Fruit fly (Drosophila melanogaster) whole organism, embryonic: ENCODE data around the gene lwr.

Source experiments
- Blimp-1 ChIP-seq: fragments of 200-800 bp; sonication (Bioruptor generic); optimal IDR thresholded peaks from 3 replicates; lab custom pipeline; 2018; ENCODE audit warnings: missing biosample characterization, missing genetic modification characterization, mild to moderate bottlenecking, moderate library complexity, missing genetic modification reagents
- CG10462 ChIP-seq: fragments of 200-800 bp; sonication (Bioruptor generic); optimal IDR thresholded peaks from 2 replicates; lab custom pipeline; 2016; ENCODE audit warnings: missing biosample characterization, missing genetic modification characterization
- CG10959 ChIP-seq: fragments of 200-800 bp; sonication (Bioruptor generic); IDR thresholded peaks from 2 replicates; pipeline ENCODE4 v1.3.6; 2022; ENCODE audit warnings: missing biosample characterization, missing genetic modification characterization
- CG11696 ChIP-seq: fragments of 200-800 bp; sonication (Bioruptor generic); IDR thresholded peaks from 2 replicates; pipeline ENCODE4 v1.3.6; 2022; ENCODE audit warnings: missing biosample characterization, missing genetic modification characterization
- CG11723 ChIP-seq: fragments of 200-800 bp; sonication (Bioruptor generic); optimal IDR thresholded peaks from 2 replicates; lab custom pipeline; 2017; ENCODE audit warnings: missing biosample characterization, mild to moderate bottlenecking, missing genetic modification characterization
- CG14050 ChIP-seq: fragments of 200-800 bp; sonication (Bioruptor generic); IDR thresholded peaks from 3 replicates; pipeline ENCODE4 v1.3.6; 2022; ENCODE audit warnings: missing biosample characterization, missing genetic modification characterization
- CG1529 ChIP-seq: fragments of 200-800 bp; sonication (Bioruptor generic); optimal IDR thresholded peaks from 3 replicates; lab custom pipeline; 2018; ENCODE audit warnings: missing biosample characterization, missing genetic modification characterization
- CG15696 ChIP-seq: fragments of 200-800 bp; sonication (Bioruptor generic); optimal IDR thresholded peaks from 2 replicates; lab custom pipeline; 2019; ENCODE audit warnings: missing biosample characterization, mild to moderate bottlenecking, missing genetic modification characterization, moderate library complexity
- CG17359 ChIP-seq: fragments of 200-800 bp; sonication (Bioruptor generic); optimal IDR thresholded peaks from 3 replicates; lab custom pipeline; 2018; ENCODE audit warnings: missing biosample characterization, mild to moderate bottlenecking, missing genetic modification characterization, moderate library complexity
- CG18011 ChIP-seq: fragments of 200-800 bp; sonication (Bioruptor generic); optimal IDR thresholded peaks from 2 replicates; lab custom pipeline; 2017; ENCODE audit warnings: missing biosample characterization, missing genetic modification characterization, mild to moderate bottlenecking, moderate library complexity, missing genotype
- CG1832 ChIP-seq: fragments of 200-800 bp; sonication (Bioruptor generic); optimal IDR thresholded peaks from 2 replicates; lab custom pipeline; 2017; ENCODE audit warnings: missing biosample characterization, mild to moderate bottlenecking, missing genetic modification characterization, inconsistent platforms
- CG2712 ChIP-seq: fragments of 200-800 bp; optimal IDR thresholded peaks from 3 replicates; lab custom pipeline; 2019; ENCODE audit warnings: missing biosample characterization, mild to moderate bottlenecking, missing genetic modification characterization, moderate library complexity
- CG31441 ChIP-seq: fragments of 200-800 bp; sonication (Bioruptor generic); IDR thresholded peaks from 2 replicates; pipeline ENCODE4 v1.3.6; 2022; ENCODE audit warnings: missing biosample characterization, missing genetic modification characterization
- CG3407 ChIP-seq: fragments of 200-800 bp; sonication (Bioruptor generic); optimal IDR thresholded peaks from 2 replicates; lab custom pipeline; 2018; ENCODE audit warnings: missing biosample characterization, mild to moderate bottlenecking, missing genetic modification characterization
- CG6272 ChIP-seq: fragments of 200-800 bp; sonication (Bioruptor generic); IDR thresholded peaks from 2 replicates; pipeline ENCODE4 v1.3.6; 2022; ENCODE audit warnings: missing biosample characterization, missing genetic modification characterization
- CG9932 ChIP-seq: fragments of 200-800 bp; sonication (Bioruptor generic); IDR thresholded peaks from 2 replicates; pipeline ENCODE4 v1.3.6; 2022; ENCODE audit warnings: missing biosample characterization, missing genetic modification characterization
- D ChIP-seq, 2 experiments: fragments of 200-800 bp in 1 of 2; fragments of >200 bp in 1 of 2; sonication (Bioruptor generic) in 1 of 2; optimal IDR thresholded peaks; 2 replicates in 1 of 2; 3 replicates in 1 of 2; lab custom pipeline; 2017; ENCODE audit warnings: mild to moderate bottlenecking in 1 of 2, missing biosample characterization in 1 of 2, missing genetic modification characterization in 1 of 2, missing genetic modification reagents in 1 of 2
- Dll ChIP-seq: fragments of 200-800 bp; sonication (Bioruptor generic); IDR thresholded peaks from 4 replicates; pipeline ENCODE4 v1.3.6; 2022; ENCODE audit warnings: missing biosample characterization, missing genetic modification characterization; ENCODE audit not compliant: partially characterized antibody
- Drgx ChIP-seq: fragments of 200-800 bp; sonication (Bioruptor generic); IDR thresholded peaks from 2 replicates; pipeline ENCODE4 v1.3.6; 2022; ENCODE audit warnings: missing biosample characterization, missing genetic modification characterization
- Ets65A ChIP-seq: fragments of 200-800 bp; sonication (Bioruptor generic); peaks from one replicate; lab custom pipeline; 2016; ENCODE audit warnings: missing biosample characterization, missing genetic modification characterization
- Hr3 ChIP-seq: fragments of 200-800 bp; sonication (Bioruptor generic); optimal IDR thresholded peaks from 3 replicates; lab custom pipeline; 2016; ENCODE audit warnings: missing biosample characterization, missing genetic modification characterization
- Kr ChIP-seq: fragments of 200-800 bp; sonication (Bioruptor generic); optimal IDR thresholded peaks from 2 replicates; lab custom pipeline; 2017; ENCODE audit warnings: missing biosample characterization, mild to moderate bottlenecking, missing genetic modification characterization
- MESR4 ChIP-seq: fragments of 200-800 bp; sonication (Bioruptor generic); optimal IDR thresholded peaks from 2 replicates; lab custom pipeline; 2018; ENCODE audit warnings: missing biosample characterization, mild to moderate bottlenecking, missing genetic modification characterization, moderate library complexity
- Max ChIP-seq: fragments of 200-800 bp; sonication (Bioruptor generic); optimal IDR thresholded peaks from 2 replicates; lab custom pipeline; 2016; ENCODE audit warnings: missing biosample characterization, mild to moderate bottlenecking, missing genetic modification characterization
- Oli ChIP-seq: fragments of 200-800 bp; sonication (Bioruptor generic); optimal IDR thresholded peaks from 2 replicates; lab custom pipeline; 2018; ENCODE audit warnings: missing biosample characterization, mild to moderate bottlenecking, missing genetic modification characterization, moderate library complexity
- Pdp1 ChIP-seq, 2 experiments: fragments of 200-800 bp; sonication (Bioruptor generic); optimal IDR thresholded peaks; 3 replicates each; lab custom pipeline; 2016; ENCODE audit warnings: missing biosample characterization in 2 of 2, missing genetic modification characterization in 2 of 2, mild to moderate bottlenecking in 1 of 2, moderate library complexity in 1 of 2
- Sin3A ChIP-seq: fragments of >200 bp; optimal IDR thresholded peaks from 2 replicates; lab custom pipeline; 2018
- Spps ChIP-seq: fragments of 200-800 bp; sonication (Bioruptor generic); optimal IDR thresholded peaks from 2 replicates; lab custom pipeline; 2018; ENCODE audit warnings: missing biosample characterization, mild to moderate bottlenecking, missing genetic modification characterization
- Usf ChIP-seq: fragments of 200-800 bp; sonication (Bioruptor generic); optimal IDR thresholded peaks from 2 replicates; lab custom pipeline; 2017; ENCODE audit warnings: missing genotype, missing biosample characterization, missing genetic modification characterization
- ap ChIP-seq: fragments of 200-800 bp; sonication (Bioruptor generic); IDR thresholded peaks from 2 replicates; pipeline ENCODE4 v1.3.6; 2022; ENCODE audit warnings: missing biosample characterization, missing genetic modification characterization
- bcd ChIP-seq: fragments of 200-800 bp; sonication (Bioruptor generic); optimal IDR thresholded peaks from 2 replicates; lab custom pipeline; 2017; ENCODE audit warnings: missing biosample characterization, mild to moderate bottlenecking, missing genetic modification characterization
- cato ChIP-seq: fragments of 200-800 bp; sonication (Bioruptor generic); optimal IDR thresholded peaks from 2 replicates; lab custom pipeline; 2016; ENCODE audit warnings: missing biosample characterization, missing genetic modification characterization, borderline replicate concordance
- croc ChIP-seq: fragments of 200-800 bp; sonication (Bioruptor generic); conservative IDR thresholded peaks from 3 replicates; pipeline ENCODE4 v1.3.6; 2022; ENCODE audit warnings: missing biosample characterization, missing genetic modification characterization
- da ChIP-seq: fragments of 200-800 bp; sonication (Bioruptor generic); optimal IDR thresholded peaks from 2 replicates; lab custom pipeline; 2016; ENCODE audit warnings: missing biosample characterization, missing genetic modification characterization
- danr ChIP-seq: fragments of 200-800 bp; sonication (Bioruptor generic); IDR thresholded peaks from 2 replicates; pipeline ENCODE4 v1.3.6; 2022; ENCODE audit warnings: missing biosample characterization, missing genetic modification characterization
- dpn ChIP-seq, 2 experiments: fragments of 200-800 bp; sonication (Bioruptor generic); optimal IDR thresholded peaks; 3 replicates each; lab custom pipeline; 2016; ENCODE audit warnings: missing biosample characterization in 2 of 2, missing genetic modification characterization in 2 of 2
- en ChIP-seq: fragments of 200-800 bp; sonication (Bioruptor generic); optimal IDR thresholded peaks from 2 replicates; lab custom pipeline; 2016; ENCODE audit warnings: missing biosample characterization, missing genetic modification characterization
- gro ChIP-seq: fragments of 200-800 bp; sonication (Bioruptor generic); optimal IDR thresholded peaks from 2 replicates; lab custom pipeline; 2016; ENCODE audit warnings: missing biosample characterization, missing genetic modification characterization
- ham ChIP-seq: fragments of 200-800 bp; sonication (Bioruptor generic); IDR thresholded peaks from 2 replicates; pipeline ENCODE4 v1.3.6; 2022; ENCODE audit warnings: missing biosample characterization, missing genetic modification characterization
- jumu ChIP-seq: fragments of 200-800 bp; sonication (Bioruptor generic); optimal IDR thresholded peaks from 3 replicates; lab custom pipeline; 2016; ENCODE audit warnings: missing biosample characterization, missing genetic modification characterization
- nmo ChIP-seq: fragments of 200-800 bp; sonication (Bioruptor generic); optimal IDR thresholded peaks from 2 replicates; lab custom pipeline; 2018; ENCODE audit warnings: missing biosample characterization, mild to moderate bottlenecking, missing genetic modification characterization, moderate library complexity
- odd ChIP-seq: fragments of 200-800 bp; sonication (Bioruptor generic); optimal IDR thresholded peaks from 2 replicates; lab custom pipeline; 2017; ENCODE audit warnings: missing biosample characterization, mild to moderate bottlenecking, missing genetic modification characterization
- onecut ChIP-seq: fragments of 200-800 bp; sonication (Bioruptor generic); IDR thresholded peaks from 2 replicates; pipeline ENCODE4 v1.3.6; 2022; ENCODE audit warnings: missing biosample characterization, missing genetic modification characterization
- pho ChIP-seq: fragments of 200-800 bp; sonication (Bioruptor generic); optimal IDR thresholded peaks from 2 replicates; lab custom pipeline; 2016; ENCODE audit warnings: missing biosample characterization, missing genetic modification characterization
- pnt ChIP-seq: fragments of 200-800 bp; sonication (Bioruptor generic); optimal IDR thresholded peaks from 3 replicates; lab custom pipeline; 2016; ENCODE audit warnings: missing biosample characterization, missing genetic modification characterization
- sc ChIP-seq, 3 experiments: fragments of >200 bp in 2 of 3; fragments of 200-800 bp in 1 of 3; sonication (Bioruptor generic) in 1 of 3; optimal IDR thresholded peaks; 2 replicates in 2 of 3; 3 replicates in 1 of 3; lab custom pipeline; 2017; ENCODE audit warnings: mild to moderate bottlenecking in 1 of 3, missing biosample characterization in 1 of 3, missing genetic modification characterization in 1 of 3, missing genetic modification reagents in 1 of 3
- sim ChIP-seq: fragments of 200-800 bp; sonication (Bioruptor generic); IDR thresholded peaks from 2 replicates; pipeline ENCODE4 v1.3.6; 2022; ENCODE audit warnings: missing biosample characterization, missing genetic modification characterization
- twi ChIP-seq: fragments of 200-800 bp; optimal IDR thresholded peaks from 2 replicates; lab custom pipeline; 2019; ENCODE audit warnings: missing biosample characterization, mild to moderate bottlenecking, missing genetic modification characterization, moderate library complexity
- zfh1 ChIP-seq: fragments of 200-800 bp; sonication (Bioruptor generic); IDR thresholded peaks from 3 replicates; pipeline ENCODE4 v1.3.6; 2022; ENCODE audit warnings: missing biosample characterization, missing genetic modification characterization

The lwr gene

dm6 chr2L:520331-521000, 21.9 kb downstream of the lwr start (continued):
- TF ChIP-seq Pdp1 (GFP tag; optimal IDR thresholded peaks at IDR 0.05; lab: Kevin White, UChicago), result peak; percentile 85 to 99
- peak; percentile 77 for TF ChIP-seq twi (tag; lab: Kevin White, UChicago)
- TF ChIP-seq dpn (GFP tag; optimal IDR thresholded peaks at IDR 0.05; lab: Kevin White, UChicago), result peak; percentile 85
- TF ChIP-seq CG2712 (tag; lab: Kevin White, UChicago), result peak; percentile 91
- TF ChIP-seq CG15696 (tag; lab: Kevin White, UChicago), result peak; percentile 68
- TF ChIP-seq croc, result peak; percentile 78
- TF ChIP-seq Spps (tag; lab: Kevin White, UChicago), result peak; percentile 67
- peak; percentile 87 for TF ChIP-seq ap (GFP tag; lab: Robert Waterston, UW)
- peak; percentile 45 for TF ChIP-seq CG18011
- peak; percentile 84 for TF ChIP-seq CG31441 (GFP tag; lab: Robert Waterston, UW)
- TF ChIP-seq Hr3, result peak; percentile 77
- TF ChIP-seq odd (GFP tag; lab: Kevin White, UChicago), result peak; percentile 66
- TF ChIP-seq pho (GFP tag; lab: Kevin White, UChicago), result peak; percentile 60
- no peak for TF ChIP-seq D (optimal IDR thresholded peaks at IDR 0.05; lab: Kevin White, UChicago)
- peak; percentile 77 for TF ChIP-seq D (GFP tag; optimal IDR thresholded peaks at IDR 0.05; lab: Kevin White, UChicago)
- no peak for TF ChIP-seq da
- TF ChIP-seq pnt, result peak; percentile 84
- peak; percentile 80 for TF ChIP-seq danr (GFP tag; lab: Robert Waterston, UW)
- 0 out of 2 replicates have a peak, but pooled peaks have one; percentile 38 for TF ChIP-seq CG11696 (GFP tag; lab: Robert Waterston, UW)
- TF ChIP-seq cato (GFP tag; lab: Kevin White, UChicago), result peak; percentile 75
- peak; percentile 26 for TF ChIP-seq MESR4
- peak; percentile 54 for TF ChIP-seq Usf (GFP tag; lab: Kevin White, UChicago)
- peak; percentile 76; the same call in 1 of the 2 replicates for TF ChIP-seq sim (GFP tag; lab: Robert Waterston, UW)
- TF ChIP-seq bcd (GFP tag; lab: Kevin White, UChicago), result peak; percentile 71
- TF ChIP-seq onecut (GFP tag; lab: Robert Waterston, UW), result peak; percentile 92
- no peak for TF ChIP-seq sc (optimal IDR thresholded peaks at IDR 0.05; lab: Kevin White, UChicago)
- peak; percentile 63 for TF ChIP-seq sc (GFP tag; optimal IDR thresholded peaks at IDR 0.05; lab: Kevin White, UChicago)
- TF ChIP-seq Blimp-1, result peak; percentile 79
- TF ChIP-seq CG10959 (GFP tag; lab: Robert Waterston, UW), result peak; percentile 89
- TF ChIP-seq CG17359 (tag; lab: Kevin White, UChicago), result peak; percentile 92
- TF ChIP-seq Max, result peak; percentile 79
- peak; percentile 93 for TF ChIP-seq Oli (tag; lab: Kevin White, UChicago)
- TF ChIP-seq CG1529 (GFP tag; lab: Kevin White, UChicago), result peak; percentile 86
- peak; percentile 80 for TF ChIP-seq CG14050 (GFP tag; lab: Robert Waterston, UW)
- TF ChIP-seq Drgx (GFP tag; lab: Robert Waterston, UW), result 0 out of 2 replicates have a peak, but pooled peaks have one; percentile 26
- peak; percentile 84 for TF ChIP-seq jumu (GFP tag; lab: Kevin White, UChicago)
- peak; percentile 61; the same call in 1 of the 2 replicates for TF ChIP-seq CG6272 (GFP tag; lab: Robert Waterston, UW)
- TF ChIP-seq CG11723 (GFP tag; lab: Kevin White, UChicago), result peak; percentile 72
- peak; percentile 94 for TF ChIP-seq nmo (GFP tag; lab: Kevin White, UChicago)
- peak; percentile 88 for TF ChIP-seq en
- TF ChIP-seq CG9932 (GFP tag; lab: Robert Waterston, UW), result no peak
- TF ChIP-seq Sin3A, result no peak
- peak; percentile 51 for TF ChIP-seq CG1832
- TF ChIP-seq Kr, result peak; percentile 80
- peak; percentile 92 for TF ChIP-seq zfh1 (GFP tag; lab: Robert Waterston, UW)
- TF ChIP-seq Ets65A (GFP tag; lab: Kevin White, UChicago), result peak; percentile 92
- TF ChIP-seq gro, result peak; percentile 36
- TF ChIP-seq CG3407, result peak; percentile 72
- no peak for TF ChIP-seq ham (GFP tag; lab: Robert Waterston, UW)
- TF ChIP-seq Dll (GFP tag; lab: Robert Waterston, UW), result no peak
- TF ChIP-seq CG10462 (GFP tag; lab: Kevin White, UChicago), result peak; percentile 79
